Fruit fly (Drosophila melanogaster): ENCODE measurements around the gene wrm1.

wrm1 gene

DNA sequence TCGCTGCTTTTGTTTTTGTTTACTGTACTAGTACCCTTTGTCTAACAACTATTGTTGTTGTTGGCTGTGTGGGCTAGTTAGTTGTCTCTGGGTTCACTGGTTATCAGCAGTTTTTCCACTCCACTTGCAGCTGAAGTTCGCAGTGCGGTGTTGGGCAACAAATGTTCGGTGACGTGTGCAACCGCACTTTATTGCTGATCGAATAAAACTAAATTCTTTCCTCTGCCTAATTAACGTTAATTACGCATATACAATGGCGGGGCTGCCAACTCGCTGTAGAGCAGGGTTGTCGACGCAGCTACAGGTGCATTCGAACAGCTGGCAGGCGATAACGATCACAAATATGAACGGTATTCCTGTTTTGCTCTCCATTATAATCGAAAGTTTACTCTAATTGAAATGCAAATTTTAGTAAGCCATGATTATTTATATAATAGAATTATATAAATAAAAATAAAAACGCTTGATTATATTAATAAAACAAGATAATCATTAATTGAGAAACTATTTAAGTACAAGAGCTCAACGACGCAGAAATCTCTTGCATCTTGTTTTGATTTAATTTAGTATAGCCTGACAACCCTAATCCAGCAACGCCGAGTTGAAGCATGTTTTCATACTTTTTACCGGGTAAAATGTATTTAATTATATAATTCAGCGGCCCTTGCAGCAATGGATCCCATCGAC is 6.3 kb downstream of the wrm1 start, which contains the start of the genes mrva, CG42307 and mus312 (continued):
- TF ChIP-seq CG2116 (GFP tag; optimal IDR thresholded peaks at IDR 0.05) (peak; percentile 85), CG3838 (GFP tag; optimal IDR thresholded peaks at IDR 0.05) (peak; percentile 0), CG15696 (tag; optimal IDR thresholded peaks at IDR 0.05) (peak; percentile 89), scrt (GFP tag; optimal IDR thresholded peaks at IDR 0.05) (peak; percentile 92), CG32772 (GFP tag; IDR thresholded peaks at IDR 0.05) (peak; percentile 82), CG8290 (GFP tag; optimal IDR thresholded peaks at IDR 0.05) (peak; percentile 66), CG8290 (tag; optimal IDR thresholded peaks at IDR 0.05) (no peak), kni (GFP tag; optimal IDR thresholded peaks at IDR 0.05) (peak; percentile 30), lov (optimal IDR thresholded peaks at IDR 0.05) (no peak), lov (GFP tag; IDR thresholded peaks at IDR 0.05) (0 out of 3 replicates have a peak, but pooled peaks have one; percentile 65), unpg (GFP tag; optimal IDR thresholded peaks at IDR 0.05) (peak; percentile 94), CG12236 (GFP tag; optimal IDR thresholded peaks at IDR 0.05) (no peak), NC2α (GFP tag; optimal IDR thresholded peaks at IDR 0.05) (no peak), nom (GFP tag; optimal IDR thresholded peaks at IDR 0.05) (peak; percentile 78), CG9797 (GFP tag; optimal IDR thresholded peaks at IDR 0.05) (peak; percentile 36), slp2 (GFP tag; optimal IDR thresholded peaks at IDR 0.05) (peak; percentile 38), CG14710 (tag; optimal IDR thresholded peaks at IDR 0.05) (peak; percentile 95), chn (GFP tag; optimal IDR thresholded peaks at IDR 0.05) (peak; percentile 52), nau (GFP tag; optimal IDR thresholded peaks at IDR 0.05) (no peak), CG9932 (GFP tag; IDR thresholded peaks at IDR 0.05) (peak; percentile 92), pfk (GFP tag; optimal IDR thresholded peaks at IDR 0.05) (peak; percentile 5), PHDP (tag; optimal IDR thresholded peaks at IDR 0.05) (peak; percentile 94), CG7556 (GFP tag; optimal IDR thresholded peaks at IDR 0.05) (peak; percentile 89), CG14860 (GFP tag; IDR thresholded peaks at IDR 0.05; ENCODE audit: partially characterized antibody) (no peak), mirr (GFP tag; optimal IDR thresholded peaks at IDR 0.05) (peak; percentile 65), Blimp-1 (GFP tag; optimal IDR thresholded peaks at IDR 0.05) (peak; percentile 90), CG11398 (GFP tag; optimal IDR thresholded peaks at IDR 0.05) (no peak), oc (tag; optimal IDR thresholded peaks at IDR 0.05) (peak; percentile 84), fd64A (GFP tag; optimal IDR thresholded peaks at IDR 0.05) (peak; percentile 14), grau (tag; optimal IDR thresholded peaks at IDR 0.05) (peak; percentile 94), gsb-n (tag; optimal IDR thresholded peaks at IDR 0.05) (peak; percentile 92), Usf (GFP tag; optimal IDR thresholded peaks at IDR 0.05) (peak; percentile 73), HmgD (GFP tag; optimal IDR thresholded peaks at IDR 0.05) (no peak), Myb (GFP tag; optimal IDR thresholded peaks at IDR 0.05) (peak; percentile 1), CG9437 (GFP tag; optimal IDR thresholded peaks at IDR 0.05) (peak; percentile 83), CG1603 (tag; optimal IDR thresholded peaks at IDR 0.05) (no peak), CG34224 (GFP tag; IDR thresholded peaks at IDR 0.05; ENCODE audit: partially characterized antibody) (no peak), CG2712 (tag; optimal IDR thresholded peaks at IDR 0.05) (peak; percentile 95), sisA (GFP tag; IDR thresholded peaks at IDR 0.05) (peak; percentile 74), GATAe (GFP tag; conservative IDR thresholded peaks at IDR 0.05) (no peak), CG12219 (GFP tag; optimal IDR thresholded peaks at IDR 0.05) (peak; percentile 32), CG30403 (GFP tag; optimal IDR thresholded peaks at IDR 0.05) (peak; percentile 84), ftz-f1 (GFP tag; optimal IDR thresholded peaks at IDR 0.05) (no peak), sens (GFP tag) (peak; percentile 93), sima (GFP tag; optimal IDR thresholded peaks at IDR 0.05) (no peak), Awh (GFP tag; IDR thresholded peaks at IDR 0.05) (peak; percentile 73), Eip74EF (GFP tag; optimal IDR thresholded peaks at IDR 0.05) (peak in 1 of 2 experiments; percentile 64), CG31388 (GFP tag; optimal IDR thresholded peaks at IDR 0.05) (peak; percentile 69), CG12942 (GFP tag; optimal IDR thresholded peaks at IDR 0.05) (peak; percentile 84), CG10431 (GFP tag; optimal IDR thresholded peaks at IDR 0.05) (peak; percentile 75)

All from whole organism, embryonic.